Worm (Caenorhabditis elegans) whole organism, L3 larva: ENCODE measurements around the gene Y37D8A.6.

ENCODE experiments used
- R02D3.7 ChIP-seq: fragments of 150-350 bp; optimal IDR thresholded peaks from 2 replicates; lab custom pipeline; 2014; ENCODE audit warnings: missing biosample characterization, missing genetic modification characterization
- ceh-16 ChIP-seq: sonication (generic microtip); optimal IDR thresholded peaks from 2 replicates; lab custom pipeline; 2017; ENCODE audit warnings: missing biosample characterization, missing genetic modification characterization
- ceh-28 ChIP-seq: fragments of 150-350 bp; optimal IDR thresholded peaks from 2 replicates; lab custom pipeline; 2014; ENCODE audit warnings: missing biosample characterization, missing genetic modification reagents, missing genetic modification characterization
- ceh-82 ChIP-seq: fragments of 150-350 bp; optimal IDR thresholded peaks from 2 replicates; lab custom pipeline; 2014; ENCODE audit warnings: missing biosample characterization, missing genetic modification characterization
- ceh-9 ChIP-seq: sonication (generic microtip); optimal IDR thresholded peaks from 2 replicates; lab custom pipeline; 2018; ENCODE audit warnings: missing biosample characterization, missing genetic modification characterization
- daf-12 ChIP-seq: fragments of 150-350 bp; optimal IDR thresholded peaks from 2 replicates; lab custom pipeline; 2014; ENCODE audit warnings: missing biosample characterization, missing genetic modification reagents, missing genetic modification characterization
- elt-1 ChIP-seq: fragments of 150-350 bp; optimal IDR thresholded peaks from 2 replicates; lab custom pipeline; 2014; ENCODE audit warnings: missing biosample characterization, missing genetic modification characterization
- elt-2 ChIP-seq: sonication (generic microtip); optimal IDR thresholded peaks from 2 replicates; lab custom pipeline; 2016; ENCODE audit warnings: missing genetic modification reagents, mild to moderate bottlenecking, missing genetic modification characterization, missing compliant biosample characterization
- fkh-10 ChIP-seq: sonication (generic microtip); optimal IDR thresholded peaks from 2 replicates; lab custom pipeline; 2017; ENCODE audit warnings: missing biosample characterization, missing genetic modification reagents, missing genetic modification characterization
- fkh-2 ChIP-seq: fragments of 150-350 bp; optimal IDR thresholded peaks from 2 replicates; lab custom pipeline; 2014; ENCODE audit warnings: missing biosample characterization, missing genetic modification reagents, missing genetic modification characterization
- hmg-11 ChIP-seq: sonication (generic microtip); optimal IDR thresholded peaks from 2 replicates; lab custom pipeline; 2016; ENCODE audit warnings: missing genetic modification characterization, missing compliant biosample characterization
- lin-15B ChIP-seq: fragments of 150-350 bp; optimal IDR thresholded peaks from 2 replicates; lab custom pipeline; 2014; ENCODE audit warnings: missing biosample characterization, missing genetic modification characterization
- lin-39 ChIP-seq: fragments of 150-350 bp; optimal IDR thresholded peaks from 2 replicates; lab custom pipeline; 2018; ENCODE audit warnings: missing biosample characterization, missing genetic modification reagents, missing genetic modification characterization
- lsy-12 ChIP-seq: sonication (generic microtip); optimal IDR thresholded peaks from 2 replicates; lab custom pipeline; 2016; ENCODE audit warnings: mild to moderate bottlenecking, missing genetic modification characterization, missing compliant biosample characterization
- mdl-1 ChIP-seq: fragments of 150-350 bp; optimal IDR thresholded peaks from 2 replicates; lab custom pipeline; 2014; ENCODE audit warnings: missing biosample characterization, missing genetic modification characterization
- mml-1 ChIP-seq: fragments of 150-350 bp; sonication (generic microtip); optimal IDR thresholded peaks from 3 replicates; lab custom pipeline; 2014; ENCODE audit warnings: missing biosample characterization, missing genetic modification characterization
- nfya-1 ChIP-seq: sonication (generic microtip); optimal IDR thresholded peaks from 2 replicates; lab custom pipeline; 2017; ENCODE audit warnings: missing genetic modification characterization, mild to moderate bottlenecking, missing compliant biosample characterization, antibody characterized with exemption, moderate library complexity; ENCODE audit not compliant: insufficient read depth
- nhr-11 ChIP-seq: fragments of 150-350 bp; optimal IDR thresholded peaks from 2 replicates; lab custom pipeline; 2014; ENCODE audit warnings: missing biosample characterization, missing genetic modification characterization
- nhr-237 ChIP-seq: fragments of 150-350 bp; optimal IDR thresholded peaks from 2 replicates; lab custom pipeline; 2014; ENCODE audit warnings: missing biosample characterization, missing genetic modification characterization
- nhr-25 ChIP-seq: sonication (generic microtip); optimal IDR thresholded peaks from 2 replicates; lab custom pipeline; 2017; ENCODE audit warnings: missing biosample characterization, missing genetic modification characterization
- pha-4 ChIP-seq: fragments of 150-350 bp; optimal IDR thresholded peaks from 2 replicates; lab custom pipeline; 2014; ENCODE audit warnings: missing biosample characterization, missing genetic modification reagents, missing genetic modification characterization
- pqm-1 ChIP-seq: fragments of 150-350 bp; optimal IDR thresholded peaks from 2 replicates; lab custom pipeline; 2017; ENCODE audit warnings: missing biosample characterization, missing genetic modification characterization, inconsistent platforms
- sea-2 ChIP-seq: fragments of 150-350 bp; sonication (generic microtip); optimal IDR thresholded peaks from 4 replicates; lab custom pipeline; 2014; ENCODE audit warnings: missing biosample characterization, missing genetic modification reagents, missing genetic modification characterization
- snpc-4 ChIP-seq: fragments of 150-350 bp; optimal IDR thresholded peaks from 2 replicates; lab custom pipeline; 2014; ENCODE audit warnings: missing biosample characterization, missing genetic modification characterization
- unc-62 ChIP-seq: fragments of 150-350 bp; sonication (generic microtip); optimal IDR thresholded peaks from 4 replicates; lab custom pipeline; 2014; ENCODE audit warnings: missing biosample characterization, missing genetic modification reagents, missing genetic modification characterization
- ztf-11 ChIP-seq: fragments of 150-350 bp; optimal IDR thresholded peaks from 2 replicates; lab custom pipeline; 2014; ENCODE audit warnings: missing biosample characterization, missing genetic modification characterization
- ztf-4 ChIP-seq: fragments of 150-350 bp; optimal IDR thresholded peaks from 2 replicates; lab custom pipeline; 2014; ENCODE audit warnings: missing biosample characterization, missing genetic modification characterization

The Y37D8A.6 gene

DNA sequence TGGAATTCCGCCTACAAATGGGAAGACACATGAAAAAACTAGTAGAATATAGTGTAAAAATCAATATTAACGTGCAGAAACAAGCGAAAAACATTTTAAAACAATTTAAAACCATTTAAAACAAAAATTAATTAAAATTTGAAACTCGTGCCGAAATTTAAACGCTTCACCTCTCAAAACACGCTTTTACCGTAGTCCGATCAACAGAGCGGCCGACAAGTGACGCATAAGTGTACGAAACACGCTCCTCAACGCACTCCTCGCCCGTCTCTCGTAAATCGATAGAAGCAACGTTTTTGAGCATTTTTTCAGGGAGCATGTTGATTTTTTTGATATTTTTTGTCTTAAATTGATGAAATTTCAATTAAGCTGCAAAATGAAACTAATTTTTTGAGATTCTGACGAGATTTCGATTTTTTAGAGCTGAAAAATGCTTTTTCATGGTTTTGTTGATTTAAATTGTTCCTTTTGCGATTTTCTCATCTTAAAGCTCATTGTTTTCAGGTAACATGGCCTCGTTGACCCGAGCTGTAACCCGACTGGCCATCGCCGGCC lies 35.0 kb upstream of the Y37D8A.6 start, which contains the start of gene cox-5A (continued):
- peak; percentile 37 for TF ChIP-seq fkh-2
- TF ChIP-seq ztf-4, result peak; percentile 95
- TF ChIP-seq, all 47 proteins: peak for 43

DNA sequence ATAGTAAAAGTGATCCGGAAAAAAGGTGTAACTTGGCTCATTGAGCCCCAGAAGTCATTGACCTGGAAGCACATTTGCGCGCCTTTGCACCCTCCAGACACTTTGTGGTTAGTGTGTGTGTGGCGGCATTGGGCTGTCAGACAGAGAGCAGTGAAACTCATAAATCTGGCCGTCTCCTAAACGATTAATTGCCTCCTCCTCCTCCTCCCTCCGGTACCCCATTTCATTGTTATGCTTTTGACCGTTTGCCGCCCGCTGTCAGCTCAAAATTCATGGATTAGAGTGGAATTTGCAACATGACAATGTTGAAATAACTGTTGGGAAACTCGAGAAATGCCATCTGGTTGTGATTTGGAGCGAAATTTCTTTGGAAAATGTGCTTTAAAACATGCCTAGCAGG lies 34.0 kb upstream of the Y37D8A.6 start:
- TF ChIP-seq lin-39 (tag; lab: Kevin White, UChicago), result peak; percentile 27
- no peak for TF ChIP-seq sea-2 (GFP tag; lab: Kevin White, UChicago)

DNA sequence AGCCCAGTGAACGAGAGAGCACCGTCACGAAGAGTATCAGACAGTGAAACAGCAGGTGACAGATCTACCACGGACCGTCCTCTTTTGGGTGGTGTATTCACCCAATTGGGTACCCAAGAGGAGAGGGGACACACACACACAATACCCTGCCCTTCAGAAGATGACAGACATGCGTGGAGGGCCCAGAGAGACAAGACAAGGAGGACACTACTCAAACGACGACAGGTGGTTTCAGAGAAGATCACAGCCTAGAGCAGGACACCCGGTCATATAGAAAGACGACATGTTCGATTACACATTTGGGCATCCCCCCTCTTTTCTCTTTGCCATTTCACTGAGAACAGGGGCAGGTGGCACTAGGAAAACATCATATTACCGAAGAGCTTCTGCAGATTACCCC lies 24.1 kb upstream of the Y37D8A.6 start:
- TF ChIP-seq fkh-10, result no peak
- no peak for TF ChIP-seq nhr-25
- no peak for TF ChIP-seq nhr-11 (tag; lab: Kevin White, UChicago)
- no peak for TF ChIP-seq R02D3.7
- TF ChIP-seq daf-12 (tag; lab: Kevin White, UChicago), result no peak

DNA sequence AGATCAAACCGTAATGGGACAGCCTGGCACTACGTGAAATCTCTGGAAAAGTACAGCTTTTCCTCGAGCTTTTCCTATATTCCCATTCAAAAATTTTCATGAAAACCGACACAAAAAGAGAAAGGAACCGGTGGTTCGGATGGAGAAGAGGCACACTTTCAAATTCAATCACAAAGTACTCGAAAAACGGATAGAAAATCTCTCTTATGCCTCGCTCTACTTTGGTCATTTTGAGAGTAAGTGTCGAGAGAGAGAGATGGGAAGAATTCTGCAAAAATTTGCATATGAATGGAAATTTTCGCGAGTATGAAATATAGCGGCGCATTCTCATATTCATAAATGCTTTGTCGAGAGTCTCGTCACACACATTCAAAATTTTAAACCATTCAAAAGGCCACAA lies 22.7 kb upstream of the Y37D8A.6 start:
- TF ChIP-seq ceh-16 (tag; lab: Kevin White, UChicago) (no peak), fkh-10 (peak; percentile 35)

DNA sequence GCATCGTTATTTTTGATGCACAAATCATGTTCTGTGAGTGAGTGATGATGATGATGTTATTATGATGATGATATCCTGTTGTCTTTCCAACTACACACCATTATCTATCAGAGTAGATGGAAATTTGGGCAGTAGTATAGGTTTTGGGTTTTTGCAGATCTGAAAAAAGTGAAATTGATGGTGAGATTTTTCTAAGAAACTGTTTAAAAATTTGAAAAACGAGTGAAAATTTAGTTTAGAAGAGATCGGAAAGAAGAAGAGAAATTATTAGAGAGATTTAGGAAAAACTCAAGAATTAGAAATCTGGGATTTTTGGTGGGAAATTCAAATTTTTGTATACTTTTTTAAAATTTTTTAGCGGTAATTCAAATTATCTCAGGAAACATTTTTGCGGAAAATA lies 21.5 kb upstream of the Y37D8A.6 start, which contains the start of the genes Y37D8A.29 and unc-71:
Y37D8A.29 (minus strand) TSS at position 101 of the 400 bp plus-strand sequence.
unc-71 (minus strand) TSS at position 159 of the 400 bp plus-strand sequence.
- TF ChIP-seq lin-39 (tag; lab: Kevin White, UChicago), result no peak
- TF ChIP-seq lsy-12 (tag; lab: Kevin White, UChicago), result no peak
- no peak for TF ChIP-seq nhr-11 (tag; lab: Kevin White, UChicago)
- TF ChIP-seq nfya-1 (tag; lab: Kevin White, UChicago), result no peak
- no peak for TF ChIP-seq pqm-1 (tag; lab: Kevin White, UChicago)
- TF ChIP-seq hmg-11 (tag; lab: Kevin White, UChicago), result no peak

DNA sequence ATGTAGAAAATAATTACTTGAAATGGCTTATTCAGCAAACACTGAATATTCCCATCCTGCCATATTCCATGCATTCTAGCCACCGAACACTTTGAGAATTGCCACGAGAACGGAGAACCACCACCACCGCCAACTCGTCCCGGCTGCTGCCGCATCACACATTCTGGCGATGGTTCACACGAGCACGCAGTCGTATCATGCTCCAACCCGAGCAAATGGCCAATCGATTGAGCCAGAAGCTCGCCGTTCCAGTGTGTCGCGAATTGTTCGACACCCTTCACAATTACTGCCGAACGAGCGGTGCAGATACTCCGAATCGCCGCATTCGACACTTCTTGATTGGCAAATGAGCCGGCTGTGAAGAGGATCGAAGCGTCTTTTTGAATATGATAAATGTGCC lies 15.1 kb upstream of the Y37D8A.6 start:
- no peak for TF ChIP-seq mdl-1 (tag; lab: Kevin White, UChicago)
- no peak for TF ChIP-seq ceh-82
- TF ChIP-seq pha-4, result no peak
- no peak for TF ChIP-seq ceh-9
- no peak for TF ChIP-seq lin-15B (tag; lab: Kevin White, UChicago)
- TF ChIP-seq nfya-1 (tag; lab: Kevin White, UChicago), result no peak
- TF ChIP-seq ceh-28 (tag; lab: Kevin White, UChicago), result no peak
- TF ChIP-seq daf-12 (tag; lab: Kevin White, UChicago), result no peak
- TF ChIP-seq elt-1, result no peak
- TF ChIP-seq ztf-4, result no peak

DNA sequence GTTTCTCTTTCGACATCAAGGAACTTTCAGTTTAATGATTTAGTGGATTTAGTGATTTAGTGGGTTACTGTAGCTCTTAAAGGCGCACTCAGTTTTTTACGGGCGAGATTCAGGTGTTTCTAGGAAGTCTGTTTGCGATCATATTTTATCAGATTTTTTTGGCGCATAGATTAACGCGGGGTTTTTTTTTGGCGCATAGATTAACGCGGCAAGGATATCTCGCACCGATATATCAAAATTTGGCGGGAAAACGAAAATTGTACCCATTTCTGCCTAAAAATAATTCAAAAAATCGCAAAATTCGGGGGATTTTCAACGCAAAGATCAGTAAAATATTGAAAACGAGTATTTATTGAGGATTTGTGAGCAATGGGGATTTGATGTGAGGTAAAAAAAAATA lies 10.6 kb upstream of the Y37D8A.6 start:
- TF ChIP-seq elt-2 (tag; lab: Kevin White, UChicago) (no peak), ztf-4 (no peak), unc-62 (GFP tag; lab: Kevin White, UChicago) (no peak), ceh-82 (no peak), lin-15B (tag; lab: Kevin White, UChicago) (no peak), snpc-4 (tag; lab: Kevin White, UChicago) (no peak), sea-2 (GFP tag; lab: Kevin White, UChicago) (no peak), mml-1 (tag; lab: Kevin White, UChicago) (no peak), nfya-1 (tag; lab: Kevin White, UChicago) (no peak), ztf-11 (tag; lab: Kevin White, UChicago) (no peak), nhr-237 (no peak)
- TF ChIP-seq, all 47 proteins: peak for 0
